Fruit fly (Drosophila melanogaster) whole organism, embryonic: ENCODE data around the gene CG1738.

Source experiments
- Aef1 ChIP-seq: fragments of 200-800 bp; sonication (Bioruptor generic); IDR thresholded peaks from 3 replicates; pipeline ENCODE4 v1.3.6; 2022; ENCODE audit warnings: missing biosample characterization, missing genetic modification characterization
- Bdp1 ChIP-seq: fragments of 200-800 bp; sonication (Bioruptor generic); optimal IDR thresholded peaks from 3 replicates; lab custom pipeline; 2016; ENCODE audit warnings: missing biosample characterization, missing genetic modification characterization
- CG10147 ChIP-seq: fragments of 200-800 bp; sonication (Bioruptor generic); optimal IDR thresholded peaks from 2 replicates; lab custom pipeline; 2019; ENCODE audit warnings: missing biosample characterization, mild to moderate bottlenecking, missing genetic modification characterization, moderate library complexity
- CG10209 ChIP-seq: fragments of 200-800 bp; sonication (Bioruptor generic); optimal IDR thresholded peaks from 3 replicates; lab custom pipeline; 2017; ENCODE audit warnings: missing biosample characterization, mild to moderate bottlenecking, missing genetic modification characterization, missing genetic modification reagents
- CG12071 ChIP-seq: fragments of 200-800 bp; sonication (Bioruptor generic); optimal IDR thresholded peaks from 3 replicates; lab custom pipeline; 2018; ENCODE audit warnings: missing biosample characterization, mild to moderate bottlenecking, missing genetic modification characterization
- CG12942 ChIP-seq: fragments of 200-800 bp; sonication (Bioruptor generic); optimal IDR thresholded peaks from 3 replicates; lab custom pipeline; 2016; ENCODE audit warnings: missing biosample characterization, missing genetic modification characterization
- CG13296 ChIP-seq: fragments of 200-800 bp; sonication (Bioruptor generic); optimal IDR thresholded peaks from 3 replicates; lab custom pipeline; 2018; ENCODE audit warnings: missing biosample characterization, mild to moderate bottlenecking, missing genetic modification characterization
- CG13424 ChIP-seq: fragments of 200-800 bp; sonication (Bioruptor generic); optimal IDR thresholded peaks from 2 replicates; lab custom pipeline; 2019; ENCODE audit warnings: missing biosample characterization, mild to moderate bottlenecking, missing genetic modification characterization, moderate library complexity
- CG14014 ChIP-seq: fragments of 200-800 bp; sonication (Bioruptor generic); IDR thresholded peaks from 2 replicates; pipeline ENCODE4 v1.3.6; 2022; ENCODE audit warnings: missing biosample characterization, missing genetic modification characterization
- CG14441 ChIP-seq: fragments of 200-800 bp; sonication (Bioruptor generic); IDR thresholded peaks from 2 replicates; pipeline ENCODE4 v1.3.6; 2022; ENCODE audit warnings: missing biosample characterization, missing genetic modification characterization
- CG14710 ChIP-seq: fragments of 200-800 bp; sonication (Bioruptor generic); optimal IDR thresholded peaks from 3 replicates; lab custom pipeline; 2019; ENCODE audit warnings: missing biosample characterization, mild to moderate bottlenecking, missing genetic modification characterization, moderate library complexity
- CG15601 ChIP-seq: fragments of 200-800 bp; sonication (Bioruptor generic); optimal IDR thresholded peaks from 3 replicates; lab custom pipeline; 2019; ENCODE audit warnings: missing biosample characterization, mild to moderate bottlenecking, missing genetic modification characterization, moderate library complexity
- CG16813 ChIP-seq: fragments of 200-800 bp; sonication (Bioruptor generic); IDR thresholded peaks from 3 replicates; pipeline ENCODE4 v1.3.6; 2022; ENCODE audit warnings: missing biosample characterization, missing genetic modification characterization; ENCODE audit not compliant: partially characterized antibody
- CG17361 ChIP-seq: fragments of 200-800 bp; sonication (Bioruptor generic); IDR thresholded peaks from 3 replicates; pipeline ENCODE4 v1.3.6; 2022; ENCODE audit warnings: missing biosample characterization, missing genetic modification characterization
- CG17829 ChIP-seq: fragments of 200-800 bp; optimal IDR thresholded peaks from 2 replicates; lab custom pipeline; 2019; ENCODE audit warnings: missing biosample characterization, mild to moderate bottlenecking, missing genetic modification characterization, moderate library complexity
- CG18011 ChIP-seq: fragments of 200-800 bp; sonication (Bioruptor generic); optimal IDR thresholded peaks from 2 replicates; lab custom pipeline; 2017; ENCODE audit warnings: missing biosample characterization, missing genetic modification characterization, mild to moderate bottlenecking, moderate library complexity, missing genotype
- CG31365 ChIP-seq: fragments of 200-800 bp; sonication (Bioruptor generic); optimal IDR thresholded peaks from 2 replicates; lab custom pipeline; 2018; ENCODE audit warnings: missing biosample characterization, mild to moderate bottlenecking, missing genetic modification characterization
- CG3163 ChIP-seq: fragments of 200-800 bp; sonication (Bioruptor generic); optimal IDR thresholded peaks from 3 replicates; lab custom pipeline; 2016; ENCODE audit warnings: missing biosample characterization, missing genetic modification characterization
- CG32767 ChIP-seq: fragments of 200-800 bp; sonication (Bioruptor generic); IDR thresholded peaks from 2 replicates; pipeline ENCODE4 v1.3.6; 2022; ENCODE audit warnings: missing biosample characterization, missing genetic modification characterization
- CG6272 ChIP-seq: fragments of 200-800 bp; sonication (Bioruptor generic); IDR thresholded peaks from 2 replicates; pipeline ENCODE4 v1.3.6; 2022; ENCODE audit warnings: missing biosample characterization, missing genetic modification characterization
- CG9215 ChIP-seq: fragments of 200-800 bp; sonication (Bioruptor generic); IDR thresholded peaks from 2 replicates; pipeline ENCODE4 v1.3.6; 2022; ENCODE audit warnings: missing biosample characterization, missing genetic modification characterization
- CG9797 ChIP-seq: fragments of 200-800 bp; sonication (Bioruptor generic); optimal IDR thresholded peaks from 3 replicates; lab custom pipeline; 2018; ENCODE audit warnings: missing biosample characterization, mild to moderate bottlenecking, missing genetic modification characterization
- CoRest ChIP-seq: fragments of 200-800 bp; sonication (Bioruptor generic); optimal IDR thresholded peaks from 3 replicates; lab custom pipeline; 2018; ENCODE audit warnings: missing biosample characterization, mild to moderate bottlenecking, missing genetic modification characterization, moderate library complexity
- Deaf1 ChIP-seq: fragments of 200-800 bp; optimal IDR thresholded peaks from 3 replicates; lab custom pipeline; 2019; ENCODE audit warnings: missing biosample characterization, mild to moderate bottlenecking, missing genetic modification characterization, moderate library complexity
- Dp ChIP-seq: fragments of 200-800 bp; sonication (Bioruptor generic); optimal IDR thresholded peaks from 2 replicates; lab custom pipeline; 2018; ENCODE audit warnings: missing biosample characterization, mild to moderate bottlenecking, missing genetic modification characterization, moderate library complexity
- H2.0 ChIP-seq: fragments of 200-800 bp; sonication (Bioruptor generic); IDR thresholded peaks from 2 replicates; pipeline ENCODE4 v1.3.6; 2022; ENCODE audit warnings: missing biosample characterization, missing genetic modification characterization
- HLH3B ChIP-seq: fragments of 200-800 bp; sonication (Bioruptor generic); IDR thresholded peaks from 2 replicates; pipeline ENCODE4 v1.3.6; 2022; ENCODE audit warnings: missing biosample characterization, missing genetic modification characterization
- Hr78 ChIP-seq, 2 experiments: fragments of 200-800 bp in 1 of 2; fragments of >200 bp in 1 of 2; sonication (Bioruptor generic) in 1 of 2; optimal IDR thresholded peaks; 2 replicates each; lab custom pipeline; 2017 to 2019; ENCODE audit warnings: missing biosample characterization in 2 of 2, missing genetic modification characterization in 2 of 2, mild to moderate bottlenecking in 1 of 2, moderate library complexity in 1 of 2
- Max ChIP-seq: fragments of 200-800 bp; sonication (Bioruptor generic); optimal IDR thresholded peaks from 2 replicates; lab custom pipeline; 2016; ENCODE audit warnings: missing biosample characterization, mild to moderate bottlenecking, missing genetic modification characterization
- NC2α ChIP-seq: fragments of 200-800 bp; sonication (Bioruptor generic); optimal IDR thresholded peaks from 2 replicates; lab custom pipeline; 2016; ENCODE audit warnings: missing biosample characterization, missing genetic modification characterization
- Stat92E ChIP-seq, 3 experiments: fragments of >200 bp in 2 of 3; fragments of 200-800 bp in 1 of 3; sonication (Bioruptor generic) in 1 of 3; optimal IDR thresholded peaks; 2 replicates each; lab custom pipeline; 2017 to 2019; ENCODE audit warnings: missing biosample characterization in 3 of 3, missing genetic modification characterization in 3 of 3, mild to moderate bottlenecking in 1 of 3, moderate library complexity in 1 of 3
- ase ChIP-seq: fragments of 200-800 bp; sonication (Bioruptor generic); IDR thresholded peaks from 3 replicates; pipeline ENCODE4 v1.3.6; 2022; ENCODE audit warnings: missing biosample characterization, missing genetic modification characterization
- bab2 ChIP-seq: fragments of 200-800 bp; sonication (Bioruptor generic); optimal IDR thresholded peaks from 2 replicates; lab custom pipeline; 2016; ENCODE audit warnings: missing biosample characterization, missing genetic modification characterization
- bsh ChIP-seq, 2 experiments: fragments of 200-800 bp; sonication (Bioruptor generic); optimal IDR thresholded peaks; 2 replicates each; lab custom pipeline; 2017 to 2018; ENCODE audit warnings: mild to moderate bottlenecking in 2 of 2, missing biosample characterization in 2 of 2, missing genetic modification characterization in 2 of 2, moderate library complexity in 1 of 2
- cato ChIP-seq: fragments of 200-800 bp; sonication (Bioruptor generic); optimal IDR thresholded peaks from 2 replicates; lab custom pipeline; 2016; ENCODE audit warnings: missing biosample characterization, missing genetic modification characterization, borderline replicate concordance
- chn ChIP-seq: fragments of 200-800 bp; sonication (Bioruptor generic); optimal IDR thresholded peaks from 2 replicates; lab custom pipeline; 2016; ENCODE audit warnings: missing biosample characterization, missing genetic modification characterization
- ci ChIP-seq: fragments of 200-800 bp; sonication (Bioruptor generic); IDR thresholded peaks from 3 replicates; pipeline ENCODE4 v1.3.6; 2022; ENCODE audit warnings: missing biosample characterization, missing genetic modification characterization
- crp ChIP-seq, 2 experiments: fragments of 200-800 bp; sonication (Bioruptor generic); optimal IDR thresholded peaks; 2 replicates in 1 of 2; 3 replicates in 1 of 2; lab custom pipeline; 2017; ENCODE audit warnings: missing biosample characterization in 2 of 2, missing genetic modification characterization in 2 of 2, mild to moderate bottlenecking in 1 of 2, moderate library complexity in 1 of 2
- fu2 ChIP-seq: fragments of 200-800 bp; sonication (Bioruptor generic); optimal IDR thresholded peaks from 2 replicates; lab custom pipeline; 2016; ENCODE audit warnings: missing biosample characterization, missing genetic modification characterization
- jumu ChIP-seq: fragments of 200-800 bp; sonication (Bioruptor generic); optimal IDR thresholded peaks from 3 replicates; lab custom pipeline; 2016; ENCODE audit warnings: missing biosample characterization, missing genetic modification characterization
- nom ChIP-seq: fragments of 200-800 bp; sonication (Bioruptor generic); optimal IDR thresholded peaks from 2 replicates; lab custom pipeline; 2017; ENCODE audit warnings: missing biosample characterization, missing genetic modification characterization, mild to moderate bottlenecking, moderate library complexity, missing genetic modification reagents
- pho ChIP-seq: fragments of 200-800 bp; sonication (Bioruptor generic); optimal IDR thresholded peaks from 2 replicates; lab custom pipeline; 2016; ENCODE audit warnings: missing biosample characterization, missing genetic modification characterization
- pnt ChIP-seq: fragments of 200-800 bp; sonication (Bioruptor generic); optimal IDR thresholded peaks from 3 replicates; lab custom pipeline; 2016; ENCODE audit warnings: missing biosample characterization, missing genetic modification characterization
- repo ChIP-seq: fragments of 200-800 bp; sonication (Bioruptor generic); optimal IDR thresholded peaks from 2 replicates; lab custom pipeline; 2016; ENCODE audit warnings: missing biosample characterization, missing genetic modification characterization
- run ChIP-seq: fragments of 200-800 bp; sonication (Bioruptor generic); optimal IDR thresholded peaks from 3 replicates; lab custom pipeline; 2018; ENCODE audit warnings: missing biosample characterization, mild to moderate bottlenecking, missing genetic modification characterization
- sob ChIP-seq: fragments of 200-800 bp; sonication (Bioruptor generic); IDR thresholded peaks from 2 replicates; pipeline ENCODE4 v1.3.6; 2022; ENCODE audit warnings: missing biosample characterization, missing genetic modification characterization
- ssp ChIP-seq: fragments of 200-800 bp; sonication (Bioruptor generic); IDR thresholded peaks from 2 replicates; pipeline ENCODE4 v1.3.6; 2022; ENCODE audit warnings: missing biosample characterization, missing genetic modification characterization
- usp ChIP-seq: fragments of >200 bp; optimal IDR thresholded peaks from 2 replicates; lab custom pipeline; 2017; ENCODE audit warnings: missing biosample characterization, missing genetic modification characterization
- zfh2 ChIP-seq: fragments of 200-800 bp; sonication (Bioruptor generic); optimal IDR thresholded peaks from 2 replicates; lab custom pipeline; 2016; ENCODE audit warnings: missing biosample characterization, missing genetic modification characterization

The CG1738 gene

dm6 chrX:11389494-11390447 lies 40.9 kb downstream of the CG1738 start (continued):
- no peak for TF ChIP-seq bab2
- TF ChIP-seq CG14710 (tag; lab: Kevin White, UChicago), result peak; percentile 22
- TF ChIP-seq crp (GFP tag; optimal IDR thresholded peaks at IDR 0.05; lab: Kevin White, UChicago), result no peak
- TF ChIP-seq Max (GFP tag; lab: Kevin White, UChicago), result no peak
- peak; percentile 18 for TF ChIP-seq Dp (GFP tag; lab: Kevin White, UChicago)
- no peak for TF ChIP-seq CG14441 (GFP tag; lab: Robert Waterston, UW)
- no peak for TF ChIP-seq cato (GFP tag; lab: Kevin White, UChicago)
- TF ChIP-seq NC2α, result no peak
- no peak for TF ChIP-seq repo (GFP tag; lab: Kevin White, UChicago)
- TF ChIP-seq CG10147 (GFP tag; lab: Kevin White, UChicago), result no peak
- TF ChIP-seq jumu, result no peak
- no peak for TF ChIP-seq CG6272
- peak; percentile 65 for TF ChIP-seq CG9797
- TF ChIP-seq nom (GFP tag; lab: Kevin White, UChicago), result peak; percentile 14
- TF ChIP-seq Hr78 (GFP tag; optimal IDR thresholded peaks at IDR 0.05; lab: Kevin White, UChicago), result no peak
- no peak for TF ChIP-seq CG13296 (GFP tag; lab: Kevin White, UChicago)
- TF ChIP-seq CG13424 (tag; lab: Kevin White, UChicago), result no peak
- no peak for TF ChIP-seq CG15601 (tag; lab: Kevin White, UChicago)
- TF ChIP-seq CG14014, result no peak
- TF ChIP-seq ssp (GFP tag; lab: Robert Waterston, UW), result no peak
- TF ChIP-seq CG17829 (tag; lab: Kevin White, UChicago), result no peak
- no peak for TF ChIP-seq Bdp1 (GFP tag; lab: Kevin White, UChicago)
- no peak for TF ChIP-seq CG9215 (GFP tag; lab: Robert Waterston, UW)
- no peak for TF ChIP-seq Aef1 (GFP tag; lab: Robert Waterston, UW)
- TF ChIP-seq CG32767 (GFP tag; lab: Robert Waterston, UW), result peak; percentile 84
- peak; percentile 44 for TF ChIP-seq Deaf1 (tag; lab: Kevin White, UChicago)
- no peak for TF ChIP-seq pnt (GFP tag; lab: Kevin White, UChicago)
- TF ChIP-seq CG3163 (GFP tag; lab: Kevin White, UChicago), result no peak
- no peak for TF ChIP-seq Stat92E (GFP tag; optimal IDR thresholded peaks at IDR 0.05; lab: Kevin White, UChicago)
- peak in 1 of 2 experiments; percentile 43 for TF ChIP-seq bsh (GFP tag; optimal IDR thresholded peaks at IDR 0.05; lab: Kevin White, UChicago)
- no peak for TF ChIP-seq run (tag; lab: Kevin White, UChicago)
- no peak for TF ChIP-seq sob (GFP tag; lab: Robert Waterston, UW)
- no peak for TF ChIP-seq H2.0 (GFP tag; lab: Robert Waterston, UW)
- TF ChIP-seq chn, result no peak
- TF ChIP-seq CG31365 (tag; lab: Kevin White, UChicago), result no peak
- TF ChIP-seq ci (GFP tag; lab: Robert Waterston, UW), result no peak; the same call in 2 of the 3 replicates
- TF ChIP-seq CG12942 (GFP tag; lab: Kevin White, UChicago), result no peak
- no peak for TF ChIP-seq HLH3B (GFP tag; lab: Robert Waterston, UW)
- no peak for TF ChIP-seq ase (GFP tag; lab: Robert Waterston, UW)
- no peak for TF ChIP-seq zfh2 (GFP tag; lab: Kevin White, UChicago)
- peak; percentile 70 for TF ChIP-seq CG16813 (GFP tag; lab: Robert Waterston, UW)
- peak; percentile 6 for TF ChIP-seq CoRest (tag; lab: Kevin White, UChicago)
- no peak for TF ChIP-seq CG12071 (GFP tag; lab: Kevin White, UChicago)
- no peak for TF ChIP-seq CG18011 (GFP tag; lab: Kevin White, UChicago)
- no peak for TF ChIP-seq fu2 (GFP tag; lab: Kevin White, UChicago)
- TF ChIP-seq CG17361 (GFP tag; lab: Robert Waterston, UW), result no peak
- TF ChIP-seq usp (GFP tag; lab: Kevin White, UChicago), result no peak
- no peak for TF ChIP-seq CG10209 (GFP tag; lab: Kevin White, UChicago)
- TF ChIP-seq pho (GFP tag; lab: Kevin White, UChicago), result no peak
